Worm (Caenorhabditis elegans) whole organism, early embryonic: ENCODE measurements around the gene him-18.

Source experiments
- ama-1 ChIP-seq: fragments of 150-350 bp; optimal IDR thresholded peaks from 2 replicates; lab custom pipeline; 2014
- flt-1 ChIP-seq: fragments of 200-800 bp; sonication (Bioruptor generic); IDR thresholded peaks from 2 replicates; pipeline ENCODE4 v1.3.6; 2022; ENCODE audit warnings: missing genetic modification characterization, missing compliant biosample characterization

ce11 chrIII:4705207-4705606 is 9.8 kb downstream of the him-18 start, which contains the start of gene pgap-2:
- TF ChIP-seq ama-1 (lab: Kevin White, UChicago) (no peak), flt-1 (no peak)
